Fruit fly (Drosophila melanogaster) whole organism, embryonic: ENCODE data around the gene CG14655.
A peak's percentile ranks its signal among the peaks of the same experiment; 100 is the strongest.

Source experiments
- Adf1 ChIP-seq: fragments of 200-800 bp; sonication (Bioruptor generic); IDR thresholded peaks from 2 replicates; pipeline ENCODE4 v1.3.6; 2022; ENCODE audit warnings: missing biosample characterization, missing genetic modification characterization
- CG11247 ChIP-seq: fragments of 200-800 bp; sonication (Bioruptor generic); IDR thresholded peaks from 2 replicates; pipeline ENCODE4 v1.3.6; 2022; ENCODE audit warnings: missing biosample characterization, missing genetic modification characterization
- CG11456 ChIP-seq: fragments of 200-800 bp; sonication (Bioruptor generic); IDR thresholded peaks from 3 replicates; pipeline ENCODE4 v1.3.6; 2022; ENCODE audit warnings: missing biosample characterization, missing genetic modification characterization
- CG12155 ChIP-seq: fragments of 200-800 bp; sonication (Bioruptor generic); optimal IDR thresholded peaks from 3 replicates; lab custom pipeline; 2016; ENCODE audit warnings: missing biosample characterization, missing genetic modification characterization
- CG12391 ChIP-seq: fragments of 200-800 bp; sonication (Bioruptor generic); optimal IDR thresholded peaks from 3 replicates; lab custom pipeline; 2018; ENCODE audit warnings: missing biosample characterization, mild to moderate bottlenecking, missing genetic modification characterization, moderate library complexity
- CG12659 ChIP-seq: fragments of 200-800 bp; sonication (Bioruptor generic); optimal IDR thresholded peaks from 3 replicates; lab custom pipeline; 2017; ENCODE audit warnings: mild to moderate bottlenecking, missing biosample characterization, missing genetic modification reagents, missing genetic modification characterization
- CG16779 ChIP-seq: fragments of 200-800 bp; sonication (Bioruptor generic); IDR thresholded peaks from 2 replicates; pipeline ENCODE4 v1.3.6; 2022; ENCODE audit warnings: missing biosample characterization, missing genetic modification characterization
- CG16815 ChIP-seq: fragments of 200-800 bp; sonication (Bioruptor generic); optimal IDR thresholded peaks from 3 replicates; lab custom pipeline; 2017; ENCODE audit warnings: missing biosample characterization, mild to moderate bottlenecking, missing genetic modification characterization
- CG17385 ChIP-seq: fragments of 200-800 bp; sonication (Bioruptor generic); optimal IDR thresholded peaks from 3 replicates; lab custom pipeline; 2018; ENCODE audit warnings: missing biosample characterization, mild to moderate bottlenecking, missing genetic modification characterization
- CG17802 ChIP-seq: fragments of 200-800 bp; sonication (Bioruptor generic); optimal IDR thresholded peaks from 2 replicates; lab custom pipeline; 2018; ENCODE audit warnings: missing biosample characterization, mild to moderate bottlenecking, missing genetic modification characterization, moderate library complexity
- CG17829 ChIP-seq: fragments of 200-800 bp; optimal IDR thresholded peaks from 2 replicates; lab custom pipeline; 2019; ENCODE audit warnings: missing biosample characterization, mild to moderate bottlenecking, missing genetic modification characterization, moderate library complexity
- CG18011 ChIP-seq: fragments of 200-800 bp; sonication (Bioruptor generic); optimal IDR thresholded peaks from 2 replicates; lab custom pipeline; 2017; ENCODE audit warnings: missing biosample characterization, missing genetic modification characterization, mild to moderate bottlenecking, moderate library complexity, missing genotype
- CG18599 ChIP-seq: fragments of 200-800 bp; sonication (Bioruptor generic); optimal IDR thresholded peaks from 3 replicates; lab custom pipeline; 2017; ENCODE audit warnings: missing biosample characterization, missing genetic modification characterization, mild to moderate bottlenecking, moderate library complexity, missing genetic modification reagents
- CG31365 ChIP-seq: fragments of 200-800 bp; sonication (Bioruptor generic); optimal IDR thresholded peaks from 2 replicates; lab custom pipeline; 2018; ENCODE audit warnings: missing biosample characterization, mild to moderate bottlenecking, missing genetic modification characterization
- CG3838 ChIP-seq: fragments of 200-800 bp; sonication (Bioruptor generic); optimal IDR thresholded peaks from 3 replicates; lab custom pipeline; 2016; ENCODE audit warnings: missing biosample characterization, missing genetic modification characterization
- CG4328 ChIP-seq: fragments of 200-800 bp; sonication (Bioruptor generic); optimal IDR thresholded peaks from 3 replicates; lab custom pipeline; 2017; ENCODE audit warnings: missing biosample characterization, missing genetic modification reagents, missing genetic modification characterization
- CG6813 ChIP-seq: fragments of 200-800 bp; sonication (Bioruptor generic); optimal IDR thresholded peaks from 2 replicates; lab custom pipeline; 2017; ENCODE audit warnings: missing biosample characterization, missing genetic modification characterization, mild to moderate bottlenecking, moderate library complexity, missing genetic modification reagents
- CG7745 ChIP-seq: fragments of 200-800 bp; sonication (Bioruptor generic); optimal IDR thresholded peaks from 2 replicates; lab custom pipeline; 2018; ENCODE audit warnings: missing biosample characterization, mild to moderate bottlenecking, missing genetic modification characterization, moderate library complexity
- CG7786 ChIP-seq: fragments of 200-800 bp; sonication (Bioruptor generic); optimal IDR thresholded peaks from 2 replicates; lab custom pipeline; 2016; ENCODE audit warnings: missing biosample characterization, missing genetic modification characterization
- CHES-1-like ChIP-seq: fragments of 200-800 bp; sonication (Bioruptor generic); optimal IDR thresholded peaks from 2 replicates; lab custom pipeline; 2016; ENCODE audit warnings: missing biosample characterization, missing genetic modification characterization
- ERR ChIP-seq: fragments of 200-800 bp; sonication (Bioruptor generic); optimal IDR thresholded peaks from 2 replicates; lab custom pipeline; 2016; ENCODE audit warnings: missing biosample characterization, missing genetic modification characterization
- Eip74EF ChIP-seq, 2 experiments: fragments of 200-800 bp in 1 of 2; fragments of >200 bp in 1 of 2; sonication (Bioruptor generic) in 1 of 2; optimal IDR thresholded peaks; 2 replicates each; lab custom pipeline; 2017 to 2019; ENCODE audit warnings: missing biosample characterization in 2 of 2, missing genetic modification characterization in 2 of 2, mild to moderate bottlenecking in 1 of 2, moderate library complexity in 1 of 2
- Fer1 ChIP-seq: fragments of 200-800 bp; sonication (Bioruptor generic); optimal IDR thresholded peaks from 2 replicates; lab custom pipeline; 2017; ENCODE audit warnings: missing biosample characterization, mild to moderate bottlenecking, missing genetic modification characterization
- GATAe ChIP-seq: fragments of 200-800 bp; sonication (Bioruptor generic); conservative IDR thresholded peaks from 2 replicates; pipeline ENCODE4 v1.3.6; 2022; ENCODE audit warnings: missing biosample characterization, missing genetic modification characterization
- Gsc ChIP-seq: fragments of 200-800 bp; sonication (Bioruptor generic); IDR thresholded peaks from 2 replicates; pipeline ENCODE4 v1.3.6; 2022; ENCODE audit warnings: missing biosample characterization, missing genetic modification characterization
- HHEX ChIP-seq: fragments of 200-800 bp; sonication (Bioruptor generic); optimal IDR thresholded peaks from 3 replicates; lab custom pipeline; 2017; ENCODE audit warnings: missing biosample characterization, mild to moderate bottlenecking, missing genetic modification characterization, missing genetic modification reagents
- HLH3B ChIP-seq: fragments of 200-800 bp; sonication (Bioruptor generic); IDR thresholded peaks from 2 replicates; pipeline ENCODE4 v1.3.6; 2022; ENCODE audit warnings: missing biosample characterization, missing genetic modification characterization
- HLH4C ChIP-seq: fragments of 200-800 bp; sonication (Bioruptor generic); IDR thresholded peaks from 3 replicates; pipeline ENCODE4 v1.3.6; 2022; ENCODE audit warnings: missing biosample characterization, missing genetic modification characterization; ENCODE audit not compliant: partially characterized antibody
- HLH54F ChIP-seq: fragments of 200-800 bp; sonication (Bioruptor generic); optimal IDR thresholded peaks from 3 replicates; lab custom pipeline; 2016; ENCODE audit warnings: missing biosample characterization, missing genetic modification characterization
- Trl ChIP-seq, 3 experiments: fragments of >200 bp in 2 of 3; fragments of 200-800 bp in 1 of 3; sonication (Bioruptor generic) in 1 of 3; optimal IDR thresholded peaks; 2 replicates in 1 of 3; 3 replicates in 2 of 3; lab custom pipeline; 2016 to 2017; ENCODE audit warnings: missing biosample characterization in 1 of 3, missing genetic modification characterization in 1 of 3
- ash1 ChIP-seq: fragments of 200-800 bp; sonication (Bioruptor generic); optimal IDR thresholded peaks from 2 replicates; lab custom pipeline; 2018; ENCODE audit warnings: missing biosample characterization, mild to moderate bottlenecking, missing genetic modification characterization
- bowl ChIP-seq: fragments of 200-800 bp; sonication (Bioruptor generic); IDR thresholded peaks from 2 replicates; pipeline ENCODE4 v1.3.6; 2022; ENCODE audit warnings: missing biosample characterization, missing genetic modification characterization
- croc ChIP-seq: fragments of 200-800 bp; sonication (Bioruptor generic); conservative IDR thresholded peaks from 3 replicates; pipeline ENCODE4 v1.3.6; 2022; ENCODE audit warnings: missing biosample characterization, missing genetic modification characterization
- dmrt99B ChIP-seq: fragments of 200-800 bp; sonication (Bioruptor generic); optimal IDR thresholded peaks from 2 replicates; lab custom pipeline; 2018; ENCODE audit warnings: missing biosample characterization, mild to moderate bottlenecking, missing genetic modification characterization, moderate library complexity
- eyg ChIP-seq: fragments of 200-800 bp; sonication (Bioruptor generic); optimal IDR thresholded peaks from 3 replicates; lab custom pipeline; 2016; ENCODE audit warnings: missing biosample characterization, missing genetic modification characterization
- fd102C ChIP-seq: fragments of 200-800 bp; sonication (Bioruptor generic); optimal IDR thresholded peaks from 2 replicates; lab custom pipeline; 2018; ENCODE audit warnings: missing biosample characterization, mild to moderate bottlenecking, missing genetic modification characterization, moderate library complexity
- fd3F ChIP-seq: fragments of 200-800 bp; sonication (Bioruptor generic); optimal IDR thresholded peaks from 2 replicates; lab custom pipeline; 2018; ENCODE audit warnings: missing biosample characterization, mild to moderate bottlenecking, missing genetic modification characterization, moderate library complexity
- gfzf ChIP-seq: fragments of 200-800 bp; sonication (Bioruptor generic); optimal IDR thresholded peaks from 2 replicates; lab custom pipeline; 2016; ENCODE audit warnings: missing biosample characterization, mild to moderate bottlenecking, missing genetic modification characterization, moderate library complexity
- gsb-n ChIP-seq: fragments of 200-800 bp; sonication (Bioruptor generic); optimal IDR thresholded peaks from 3 replicates; lab custom pipeline; 2018; ENCODE audit warnings: missing biosample characterization, mild to moderate bottlenecking, missing genetic modification characterization
- gt ChIP-seq: fragments of 200-800 bp; sonication (Bioruptor generic); IDR thresholded peaks from 2 replicates; pipeline ENCODE4 v1.3.6; 2022; ENCODE audit warnings: missing biosample characterization, missing genetic modification characterization
- h ChIP-seq: fragments of >200 bp; optimal IDR thresholded peaks from 2 replicates; lab custom pipeline; 2017
- kah ChIP-seq: fragments of 200-800 bp; sonication (Bioruptor generic); optimal IDR thresholded peaks from 2 replicates; lab custom pipeline; 2018; ENCODE audit warnings: missing biosample characterization, mild to moderate bottlenecking, missing genetic modification characterization
- pfk ChIP-seq: fragments of 200-800 bp; sonication (Bioruptor generic); optimal IDR thresholded peaks from 2 replicates; lab custom pipeline; 2018; ENCODE audit warnings: missing biosample characterization, mild to moderate bottlenecking, missing genetic modification characterization, moderate library complexity
- ranshi ChIP-seq: fragments of 200-800 bp; sonication (Bioruptor generic); IDR thresholded peaks from 2 replicates; pipeline ENCODE4 v1.3.6; 2022; ENCODE audit warnings: missing biosample characterization, missing genetic modification characterization
- sc ChIP-seq, 3 experiments: fragments of >200 bp in 2 of 3; fragments of 200-800 bp in 1 of 3; sonication (Bioruptor generic) in 1 of 3; optimal IDR thresholded peaks; 2 replicates in 2 of 3; 3 replicates in 1 of 3; lab custom pipeline; 2017; ENCODE audit warnings: mild to moderate bottlenecking in 1 of 3, missing biosample characterization in 1 of 3, missing genetic modification characterization in 1 of 3, missing genetic modification reagents in 1 of 3
- sob ChIP-seq: fragments of 200-800 bp; sonication (Bioruptor generic); IDR thresholded peaks from 2 replicates; pipeline ENCODE4 v1.3.6; 2022; ENCODE audit warnings: missing biosample characterization, missing genetic modification characterization
- sr ChIP-seq: fragments of 200-800 bp; sonication (Bioruptor generic); IDR thresholded peaks from 3 replicates; pipeline ENCODE4 v1.3.6; 2022; ENCODE audit warnings: missing biosample characterization, missing genetic modification characterization
- tll ChIP-seq, 2 experiments: fragments of 200-800 bp in 1 of 2; fragments of >200 bp in 1 of 2; sonication (Bioruptor generic) in 1 of 2; optimal IDR thresholded peaks; 2 replicates each; lab custom pipeline; 2017 to 2019; ENCODE audit warnings: missing biosample characterization in 2 of 2, missing genetic modification characterization in 2 of 2, mild to moderate bottlenecking in 1 of 2, moderate library complexity in 1 of 2
- vvl ChIP-seq: fragments of 200-800 bp; sonication (Bioruptor generic); IDR thresholded peaks from 2 replicates; pipeline ENCODE4 v1.3.6; 2022; ENCODE audit warnings: missing biosample characterization, missing genetic modification characterization

The CG14655 gene

DNA sequence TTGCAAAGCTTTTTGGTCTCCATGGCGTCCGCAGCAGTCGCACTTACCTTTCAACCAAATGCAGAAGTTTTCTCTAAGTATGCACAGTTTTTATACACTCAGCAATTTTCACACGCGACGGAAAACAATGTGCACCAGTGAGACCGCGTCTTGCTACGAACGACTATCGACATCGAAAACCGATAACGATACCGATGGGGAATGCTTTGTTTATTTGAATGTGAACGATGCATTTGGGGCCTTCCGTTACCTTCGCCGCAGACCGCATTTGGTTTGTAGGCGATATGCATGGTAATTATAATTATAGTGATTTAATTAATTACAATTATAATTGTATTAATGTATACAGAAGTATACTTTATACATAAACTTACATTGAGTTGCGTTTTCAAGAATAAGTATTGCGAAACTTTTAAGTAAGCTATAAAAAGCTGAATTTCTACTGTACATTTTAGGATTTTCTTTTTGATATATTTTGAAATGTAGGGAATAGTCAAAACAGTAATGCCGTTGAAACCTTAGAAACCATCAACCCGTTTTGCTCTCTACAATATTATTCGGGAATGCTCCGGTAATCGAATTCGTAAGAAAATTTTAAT, 31.9 kb upstream of the CG14655 start, which contains the start of the genes Hus1-like and ctrip (continued):
- peak; percentile 66 for TF ChIP-seq HLH4C (GFP tag; lab: Robert Waterston, UW)
- TF ChIP-seq sob (GFP tag; lab: Robert Waterston, UW) = no peak
- no peak for TF ChIP-seq sc (optimal IDR thresholded peaks at IDR 0.05; lab: Kevin White, UChicago)
- TF ChIP-seq sc (GFP tag; optimal IDR thresholded peaks at IDR 0.05; lab: Kevin White, UChicago) = no peak
- no peak for TF ChIP-seq h (lab: Kevin White, UChicago)
- TF ChIP-seq CG3838 (GFP tag; lab: Kevin White, UChicago) = no peak
- TF ChIP-seq Trl (optimal IDR thresholded peaks at IDR 0.05; lab: Kevin White, UChicago) = no peak
- TF ChIP-seq Trl (GFP tag; optimal IDR thresholded peaks at IDR 0.05; lab: Kevin White, UChicago) = no peak
- no peak for TF ChIP-seq vvl (GFP tag; lab: Robert Waterston, UW)
- no peak for TF ChIP-seq CG16815 (GFP tag; lab: Kevin White, UChicago)
- no peak for TF ChIP-seq gsb-n (tag; lab: Kevin White, UChicago)
- no peak for TF ChIP-seq croc (GFP tag; lab: Robert Waterston, UW)
- TF ChIP-seq CG11247 = no peak
- no peak for TF ChIP-seq Gsc
- no peak for TF ChIP-seq ash1
- peak; percentile 39 for TF ChIP-seq gfzf
- TF ChIP-seq sr (GFP tag; lab: Robert Waterston, UW) = no peak
- peak; percentile 93 for TF ChIP-seq CG17802 (tag; lab: Kevin White, UChicago)
- no peak for TF ChIP-seq CHES-1-like (GFP tag; lab: Kevin White, UChicago)
- TF ChIP-seq ranshi (GFP tag; lab: Robert Waterston, UW) = no peak
- TF ChIP-seq HHEX (GFP tag; lab: Kevin White, UChicago) = no peak
- TF ChIP-seq fd102C (GFP tag; lab: Kevin White, UChicago) = no peak
- peak; percentile 15 for TF ChIP-seq CG31365 (tag; lab: Kevin White, UChicago)
- peak; percentile 4 for TF ChIP-seq dmrt99B (tag; lab: Kevin White, UChicago)
- no peak for TF ChIP-seq CG4328 (GFP tag; lab: Kevin White, UChicago)
- TF ChIP-seq CG12391 (tag; lab: Kevin White, UChicago) = peak; percentile 6
- peak; percentile 36 for TF ChIP-seq CG18599 (GFP tag; lab: Kevin White, UChicago)
- no peak for TF ChIP-seq gt
- TF ChIP-seq pfk (GFP tag; lab: Kevin White, UChicago) = peak; percentile 37
- peak in 1 of 2 experiments; percentile 29 for TF ChIP-seq Eip74EF (GFP tag; optimal IDR thresholded peaks at IDR 0.05; lab: Kevin White, UChicago)
- TF ChIP-seq CG11456 (GFP tag; lab: Robert Waterston, UW) = peak; percentile 34; the same call in 1 of the 3 replicates
- no peak for TF ChIP-seq CG7786 (GFP tag; lab: Kevin White, UChicago)
- no peak for TF ChIP-seq CG7745
- TF ChIP-seq kah (GFP tag; lab: Kevin White, UChicago) = no peak
- no peak for TF ChIP-seq CG17385 (GFP tag; lab: Kevin White, UChicago)
- TF ChIP-seq eyg (GFP tag; lab: Kevin White, UChicago) = no peak
- no peak for TF ChIP-seq Adf1
- TF ChIP-seq CG18011 (GFP tag; lab: Kevin White, UChicago) = no peak
- no peak for TF ChIP-seq HLH3B (GFP tag; lab: Robert Waterston, UW)
- no peak for TF ChIP-seq bowl (GFP tag; lab: Robert Waterston, UW)
- TF ChIP-seq HLH54F (GFP tag; lab: Kevin White, UChicago) = no peak
- TF ChIP-seq fd3F (GFP tag; lab: Kevin White, UChicago) = no peak
- peak; percentile 3 for TF ChIP-seq CG17829 (tag; lab: Kevin White, UChicago)
- no peak for TF ChIP-seq CG16779 (GFP tag; lab: Robert Waterston, UW)
- TF ChIP-seq Fer1 (GFP tag; lab: Kevin White, UChicago) = peak; percentile 48
- TF ChIP-seq GATAe (GFP tag; lab: Robert Waterston, UW) = no peak
- TF ChIP-seq CG12155 (GFP tag; lab: Kevin White, UChicago) = peak; percentile 62
- TF ChIP-seq CG12659 = peak; percentile 87
- no peak for TF ChIP-seq tll (GFP tag; optimal IDR thresholded peaks at IDR 0.05; lab: Kevin White, UChicago)
- TF ChIP-seq CG6813 = peak; percentile 46
- TF ChIP-seq ERR (GFP tag; lab: Kevin White, UChicago) = no peak
